Worm (Caenorhabditis elegans): ENCODE results near the gene Y69A2AR.50.

- no peak for TF ChIP-seq snu-23 (GFP tag; optimal IDR thresholded peaks at IDR 0.05)
- no peak for TF ChIP-seq fos-1 (tag; optimal IDR thresholded peaks at IDR 0.05)
- TF ChIP-seq unc-130 (tag; optimal IDR thresholded peaks at IDR 0.05) = no peak
- no peak for TF ChIP-seq ceh-82 (tag; optimal IDR thresholded peaks at IDR 0.05)
- no peak for TF ChIP-seq aha-1 (tag; optimal IDR thresholded peaks at IDR 0.05)
Measured at ce11 chrIV:2561358-2561757, 813 bp upstream of the Y69A2AR.50 start, which contains the start of gene Y69A2AR.46.
